Worm (Caenorhabditis elegans) whole organism, mixed stage, embryonic: ENCODE data around the gene mpk-1.

Experiments used
- M03D4.4 ChIP-seq: sonication (generic microtip); optimal IDR thresholded peaks from 2 replicates; lab custom pipeline; 2017; ENCODE audit warnings: mild to moderate bottlenecking, missing genetic modification characterization, missing compliant biosample characterization
- ceh-39 ChIP-seq: fragments of 150-350 bp; optimal IDR thresholded peaks from 2 replicates; lab custom pipeline; 2014; ENCODE audit warnings: missing biosample characterization, missing genetic modification characterization
- ceh-43 ChIP-seq: fragments of 200-800 bp; sonication (Bioruptor generic); optimal IDR thresholded peaks from 2 replicates; lab custom pipeline; 2018; ENCODE audit warnings: mild to moderate bottlenecking, missing genetic modification characterization, moderate library complexity, missing compliant biosample characterization
- cnd-1 ChIP-seq: fragments of 200-800 bp; sonication (Bioruptor generic); optimal IDR thresholded peaks from 2 replicates; lab custom pipeline; 2018; ENCODE audit warnings: mild to moderate bottlenecking, missing genetic modification characterization, missing compliant biosample characterization
- elt-3 ChIP-seq: fragments of 150-350 bp; optimal IDR thresholded peaks from 2 replicates; lab custom pipeline; 2014; ENCODE audit warnings: missing biosample characterization, missing genetic modification characterization
- hlh-1 ChIP-seq: fragments of 150-350 bp; optimal IDR thresholded peaks from 2 replicates; lab custom pipeline; 2014; ENCODE audit warnings: missing biosample characterization, missing genetic modification reagents, missing genetic modification characterization
- lin-13 ChIP-seq: fragments of 150-350 bp; optimal IDR thresholded peaks from 2 replicates; lab custom pipeline; 2014; ENCODE audit warnings: missing biosample characterization, missing genetic modification characterization
- lin-32 ChIP-seq: fragments of 200-800 bp; sonication (Bioruptor generic); optimal IDR thresholded peaks from 2 replicates; lab custom pipeline; 2018; ENCODE audit warnings: mild to moderate bottlenecking, missing genetic modification characterization, missing compliant biosample characterization
- lsy-2 ChIP-seq: fragments of 150-350 bp; optimal IDR thresholded peaks from 2 replicates; lab custom pipeline; 2014; ENCODE audit warnings: missing biosample characterization, missing genetic modification characterization
- mab-5 ChIP-seq: fragments of 150-350 bp; optimal IDR thresholded peaks from 2 replicates; lab custom pipeline; 2014; ENCODE audit warnings: missing biosample characterization, missing genetic modification characterization
- mls-2 ChIP-seq: sonication (generic microtip); optimal IDR thresholded peaks from 2 replicates; lab custom pipeline; 2016; ENCODE audit warnings: mild to moderate bottlenecking, missing genetic modification characterization, moderate library complexity, missing compliant biosample characterization
- nhr-2 ChIP-seq: fragments of 150-350 bp; optimal IDR thresholded peaks from 2 replicates; lab custom pipeline; 2014; ENCODE audit warnings: missing biosample characterization, missing genetic modification characterization
- nhr-28 ChIP-seq: fragments of 150-350 bp; optimal IDR thresholded peaks from 2 replicates; lab custom pipeline; 2014; ENCODE audit warnings: missing biosample characterization, missing genetic modification characterization
- nhr-76 ChIP-seq: sonication (generic microtip); optimal IDR thresholded peaks from 2 replicates; lab custom pipeline; 2017; ENCODE audit warnings: missing biosample characterization, missing genetic modification characterization
- pha-4 ChIP-seq: fragments of 150-350 bp; optimal IDR thresholded peaks from 2 replicates; lab custom pipeline; 2018; ENCODE audit warnings: missing biosample characterization, missing genetic modification reagents, missing genetic modification characterization
- snpc-4 ChIP-seq: fragments of 150-350 bp; optimal IDR thresholded peaks from 2 replicates; lab custom pipeline; 2014; ENCODE audit warnings: missing biosample characterization, missing genetic modification characterization
- sptf-1 ChIP-seq: sonication (generic microtip); optimal IDR thresholded peaks from 2 replicates; lab custom pipeline; 2017; ENCODE audit warnings: mild to moderate bottlenecking, missing genetic modification characterization, moderate library complexity, missing compliant biosample characterization
- unc-120 ChIP-seq: sonication (generic microtip); optimal IDR thresholded peaks from 2 replicates; lab custom pipeline; 2017; ENCODE audit warnings: missing genetic modification characterization, missing compliant biosample characterization; ENCODE audit not compliant: poor library complexity, severe bottlenecking
- unc-39 ChIP-seq: fragments of 150-350 bp; optimal IDR thresholded peaks from 2 replicates; lab custom pipeline; 2014; ENCODE audit warnings: missing biosample characterization, missing genetic modification characterization
- zip-8 ChIP-seq: fragments of 150-350 bp; optimal IDR thresholded peaks from 2 replicates; lab custom pipeline; 2014; ENCODE audit warnings: missing biosample characterization, missing genetic modification characterization

Gene mpk-1

ce11 chrIII:4170903-4171377, 57.0 kb downstream of the mpk-1 start, which contains the start of the genes rnf-121 and C16C10.4 (continued):
- TF ChIP-seq snpc-4 (tag; lab: Kevin White, UChicago) (no peak), elt-3 (peak; percentile 78), M03D4.4 (tag; lab: Kevin White, UChicago) (peak; percentile 93), nhr-28 (tag; lab: Kevin White, UChicago) (peak; percentile 73), unc-39 (tag; lab: Kevin White, UChicago) (peak; percentile 71), ceh-39 (tag; lab: Kevin White, UChicago) (peak; percentile 51), mls-2 (tag; lab: Kevin White, UChicago) (peak; percentile 94), sptf-1 (tag; lab: Kevin White, UChicago) (peak; percentile 96), nhr-76 (tag; lab: Kevin White, UChicago) (peak; percentile 73), lin-13 (tag; lab: Kevin White, UChicago) (peak; percentile 81), zip-8 (tag; lab: Kevin White, UChicago) (no peak)

ce11 chrIII:4168665-4169064, 59.2 kb downstream of the mpk-1 start, which contains the start of gene ccdc-55:
TSS of gene ccdc-55 (minus strand) at chrIII:4168765.
- no peak for TF ChIP-seq ceh-43
- TF ChIP-seq elt-3: no peak
- TF ChIP-seq mab-5 (tag; lab: Kevin White, UChicago): no peak
- TF ChIP-seq pha-4 (tag; lab: Kevin White, UChicago): no peak
- no peak for TF ChIP-seq unc-120 (tag; lab: Kevin White, UChicago)
- no peak for TF ChIP-seq nhr-2 (tag; lab: Kevin White, UChicago)
- TF ChIP-seq zip-8 (tag; lab: Kevin White, UChicago): no peak
- no peak for TF ChIP-seq sptf-1 (tag; lab: Kevin White, UChicago)
- no peak for TF ChIP-seq lin-32 (GFP tag; lab: Kevin White, UChicago)
- TF ChIP-seq lsy-2 (tag; lab: Kevin White, UChicago): no peak
- TF ChIP-seq hlh-1 (tag; lab: Kevin White, UChicago): no peak
- TF ChIP-seq M03D4.4 (tag; lab: Kevin White, UChicago): no peak
- TF ChIP-seq cnd-1 (tag; lab: Kevin White, UChicago): no peak
- TF ChIP-seq, all 35 proteins: peak for 0
